Fruit fly (Drosophila melanogaster) whole organism: ENCODE data around the gene CG13239.
A peak's percentile ranks its signal among the peaks of the same experiment; 100 is the strongest.

Experiments
- CG8478 ChIP-seq: fragments of >200 bp; optimal IDR thresholded peaks from 2 replicates; lab custom pipeline; 2018; ENCODE audit warnings: inconsistent platforms
- Dll ChIP-seq: fragments of >200 bp; optimal IDR thresholded peaks from 2 replicates; lab custom pipeline; 2017
- EcR ChIP-seq, 2 experiments: fragments of >200 bp; optimal IDR thresholded peaks; 2 replicates each; lab custom pipeline; 2017; ENCODE audit warnings: missing biosample characterization in 2 of 2, missing genetic modification characterization in 2 of 2, missing genetic modification reagents in 2 of 2
- pan ChIP-seq: fragments of >200 bp; optimal IDR thresholded peaks from 2 replicates; lab custom pipeline; 2017
- psq ChIP-seq: fragments of >200 bp; optimal IDR thresholded peaks from 2 replicates; lab custom pipeline; 2017
- usp ChIP-seq: fragments of >200 bp; optimal IDR thresholded peaks from 2 replicates; lab custom pipeline; 2017; ENCODE audit warnings: missing biosample characterization, missing genetic modification characterization, mixed read lengths

Gene CG13239

dm6 chr3L:22837651-22838614 lies 22.7 kb upstream of the CG13239 start:
- TF ChIP-seq psq (lab: Kevin White, UChicago) (no peak), CG8478 (lab: Kevin White, UChicago) (no peak), pan (lab: Kevin White, UChicago) (no peak), Dll (lab: Kevin White, UChicago) (no peak), EcR (GFP tag; optimal IDR thresholded peaks at IDR 0.05; lab: Kevin White, UChicago) (peak in 1 of 2 experiments; percentile 34), usp (GFP tag; lab: Kevin White, UChicago) (no peak)

dm6 chr3L:22839243-22839642 lies 21.3 kb upstream of the CG13239 start:
- TF ChIP-seq Dll (lab: Kevin White, UChicago) (no peak), usp (GFP tag; lab: Kevin White, UChicago) (no peak), pan (lab: Kevin White, UChicago) (no peak), CG8478 (lab: Kevin White, UChicago) (no peak), EcR (GFP tag; optimal IDR thresholded peaks at IDR 0.05; lab: Kevin White, UChicago) (no peak), psq (lab: Kevin White, UChicago) (no peak)

- TF ChIP-seq Dll (lab: Kevin White, UChicago) (peak; percentile 95), psq (lab: Kevin White, UChicago) (no peak), EcR (GFP tag; optimal IDR thresholded peaks at IDR 0.05; lab: Kevin White, UChicago) (peak; percentile 93 to 94)
Measured at dm6 chr3L:22839726-22840228, 20.8 kb upstream of the CG13239 start.

- no peak for TF ChIP-seq Dll (lab: Kevin White, UChicago)
- no peak for TF ChIP-seq CG8478 (lab: Kevin White, UChicago)
- no peak for TF ChIP-seq EcR (GFP tag; optimal IDR thresholded peaks at IDR 0.05; lab: Kevin White, UChicago)
- TF ChIP-seq psq (lab: Kevin White, UChicago): no peak
- no peak for TF ChIP-seq pan (lab: Kevin White, UChicago)
- no peak for TF ChIP-seq usp (GFP tag; lab: Kevin White, UChicago)
Measured at dm6 chr3L:22843094-22843493, 17.5 kb upstream of the CG13239 start.

dm6 chr3L:22847679-22848118 lies 12.9 kb upstream of the CG13239 start:
- no peak for TF ChIP-seq usp (GFP tag; lab: Kevin White, UChicago)
- TF ChIP-seq CG8478 (lab: Kevin White, UChicago): no peak
- TF ChIP-seq pan (lab: Kevin White, UChicago): no peak
- TF ChIP-seq psq (lab: Kevin White, UChicago): no peak
- TF ChIP-seq Dll (lab: Kevin White, UChicago): no peak
- TF ChIP-seq EcR (GFP tag; optimal IDR thresholded peaks at IDR 0.05; lab: Kevin White, UChicago): no peak

dm6 chr3L:22848940-22849339 lies 11.6 kb upstream of the CG13239 start:
- no peak for TF ChIP-seq psq (lab: Kevin White, UChicago)
- no peak for TF ChIP-seq EcR (GFP tag; optimal IDR thresholded peaks at IDR 0.05; lab: Kevin White, UChicago)
- no peak for TF ChIP-seq pan (lab: Kevin White, UChicago)
- no peak for TF ChIP-seq CG8478 (lab: Kevin White, UChicago)
- TF ChIP-seq usp (GFP tag; lab: Kevin White, UChicago): no peak
- TF ChIP-seq Dll (lab: Kevin White, UChicago): no peak

DNA sequence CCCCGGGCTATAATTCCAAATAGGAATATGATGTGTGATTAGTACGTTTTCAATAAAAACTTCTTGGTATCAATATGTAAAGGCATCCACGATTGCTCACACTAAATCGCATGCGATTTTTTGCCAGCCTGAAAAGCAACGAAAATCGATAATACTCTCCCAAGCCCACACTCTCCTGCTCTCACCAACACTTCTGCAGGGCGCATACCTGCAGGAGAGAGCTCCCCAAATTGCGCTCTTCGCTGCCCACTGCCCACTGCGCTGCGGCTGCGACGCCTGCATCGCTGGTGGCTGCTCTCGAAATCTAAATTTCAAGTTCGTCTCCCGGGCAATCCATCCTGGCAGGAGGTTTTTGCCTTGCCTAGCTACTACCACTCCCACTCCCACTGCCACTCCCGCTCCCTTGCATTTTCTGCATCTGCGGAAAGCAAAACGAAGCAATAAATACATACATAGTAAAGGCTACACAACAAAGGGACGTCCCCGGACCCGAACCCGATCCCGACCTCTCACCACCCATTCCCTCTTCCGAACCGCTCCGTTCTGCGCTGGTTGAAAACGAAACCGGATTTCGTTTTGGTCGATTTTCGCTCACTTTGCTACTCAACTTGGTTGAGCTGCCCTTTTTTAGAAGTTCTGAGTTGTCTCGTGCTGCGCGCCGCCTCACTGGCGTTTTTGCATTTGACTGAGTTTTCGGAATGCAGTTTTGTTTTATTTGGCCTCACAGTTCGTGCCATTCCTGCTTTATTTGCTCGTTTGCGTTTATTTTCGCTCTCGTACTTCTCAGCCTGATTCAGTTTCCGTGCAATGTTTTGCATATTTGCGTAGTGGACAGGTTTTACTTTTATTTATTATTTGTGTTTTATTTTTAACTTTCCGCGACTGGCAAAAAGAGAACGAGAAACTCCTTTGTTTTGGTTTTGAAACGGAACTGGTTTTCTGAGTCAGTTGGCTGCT lies 9.1 kb upstream of the CG13239 start:
- TF ChIP-seq EcR (GFP tag; optimal IDR thresholded peaks at IDR 0.05; lab: Kevin White, UChicago) (peak in 1 of 2 experiments; percentile 41), Dll (lab: Kevin White, UChicago) (peak; percentile 91), pan (lab: Kevin White, UChicago) (no peak)

dm6 chr3L:22853412-22853811 lies 7.2 kb upstream of the CG13239 start, which contains the start of gene CG32462:
TSS of gene CG32462 (minus strand) at chr3L:22853512.
- no peak for TF ChIP-seq pan (lab: Kevin White, UChicago)
- no peak for TF ChIP-seq psq (lab: Kevin White, UChicago)
- TF ChIP-seq usp (GFP tag; lab: Kevin White, UChicago): no peak
- TF ChIP-seq Dll (lab: Kevin White, UChicago): no peak
- TF ChIP-seq EcR (GFP tag; optimal IDR thresholded peaks at IDR 0.05; lab: Kevin White, UChicago): no peak

- TF ChIP-seq Dll (lab: Kevin White, UChicago) (peak; percentile 60), EcR (GFP tag; optimal IDR thresholded peaks at IDR 0.05; lab: Kevin White, UChicago) (no peak)
Measured at dm6 chr3L:22856009-22856477, 4.5 kb upstream of the CG13239 start, which contains the start of gene CG32459. TSS of gene CG32459 (minus strand) at chr3L:22856059.

dm6 chr3L:22863367-22864078 lies 2.9 kb downstream of the CG13239 start, which contains the start of gene CG33169:
TSS of gene CG33169 (plus strand) at chr3L:22863864.
- no peak for TF ChIP-seq Dll (lab: Kevin White, UChicago)
- no peak for TF ChIP-seq pan (lab: Kevin White, UChicago)
- TF ChIP-seq EcR (GFP tag; optimal IDR thresholded peaks at IDR 0.05; lab: Kevin White, UChicago): no peak
- TF ChIP-seq psq (lab: Kevin White, UChicago): no peak
- TF ChIP-seq CG8478 (lab: Kevin White, UChicago): no peak
- TF ChIP-seq usp (GFP tag; lab: Kevin White, UChicago): no peak
